Fruit fly (Drosophila melanogaster) whole organism, embryonic: ENCODE measurements around the gene CtsF.

Experiments used
- Asciz ChIP-seq: fragments of 200-800 bp; sonication (Bioruptor generic); optimal IDR thresholded peaks from 2 replicates; lab custom pipeline; 2017; ENCODE audit warnings: missing biosample characterization, mild to moderate bottlenecking, missing genetic modification characterization, missing genetic modification reagents
- Awh ChIP-seq: fragments of 200-800 bp; sonication (Bioruptor generic); IDR thresholded peaks from 2 replicates; pipeline ENCODE4, ENCODE4 v1.3.6; 2022; ENCODE audit warnings: missing biosample characterization, missing genetic modification characterization
- Blimp-1 ChIP-seq: fragments of 200-800 bp; sonication (Bioruptor generic); optimal IDR thresholded peaks from 3 replicates; lab custom pipeline; 2018; ENCODE audit warnings: missing biosample characterization, missing genetic modification characterization, mild to moderate bottlenecking, moderate library complexity, missing genetic modification reagents
- BtbVII ChIP-seq: fragments of 200-800 bp; sonication (Bioruptor generic); optimal IDR thresholded peaks from 3 replicates; lab custom pipeline; 2017; ENCODE audit warnings: missing biosample characterization, mild to moderate bottlenecking, missing genetic modification characterization
- CG10321 ChIP-seq: fragments of 200-800 bp; sonication (Bioruptor generic); IDR thresholded peaks from 2 replicates; pipeline ENCODE4 v1.3.6; 2022; ENCODE audit warnings: missing biosample characterization, missing genetic modification characterization
- CG11695 ChIP-seq: fragments of 200-800 bp; sonication (Bioruptor generic); IDR thresholded peaks from 3 replicates; pipeline ENCODE4 v1.3.6; 2022; ENCODE audit warnings: missing biosample characterization, missing genetic modification characterization
- CG13296 ChIP-seq: fragments of 200-800 bp; sonication (Bioruptor generic); optimal IDR thresholded peaks from 3 replicates; lab custom pipeline; 2018; ENCODE audit warnings: missing biosample characterization, mild to moderate bottlenecking, missing genetic modification characterization
- CG13624 ChIP-seq: fragments of 200-800 bp; sonication (Bioruptor generic); optimal IDR thresholded peaks from 2 replicates; lab custom pipeline; 2016; ENCODE audit warnings: missing biosample characterization, missing genetic modification characterization
- CG14050 ChIP-seq: fragments of 200-800 bp; sonication (Bioruptor generic); IDR thresholded peaks from 3 replicates; pipeline ENCODE4 v1.3.6; 2022; ENCODE audit warnings: missing biosample characterization, missing genetic modification characterization
- CG17359 ChIP-seq: fragments of 200-800 bp; sonication (Bioruptor generic); optimal IDR thresholded peaks from 3 replicates; lab custom pipeline; 2018; ENCODE audit warnings: missing biosample characterization, mild to moderate bottlenecking, missing genetic modification characterization, moderate library complexity
- CG17568 ChIP-seq: fragments of 200-800 bp; sonication (Bioruptor generic); optimal IDR thresholded peaks from 2 replicates; lab custom pipeline; 2018; ENCODE audit warnings: missing biosample characterization, mild to moderate bottlenecking, missing genetic modification characterization, moderate library complexity
- CG17802 ChIP-seq: fragments of 200-800 bp; sonication (Bioruptor generic); optimal IDR thresholded peaks from 2 replicates; lab custom pipeline; 2018; ENCODE audit warnings: missing biosample characterization, mild to moderate bottlenecking, missing genetic modification characterization, moderate library complexity
- CG18011 ChIP-seq: fragments of 200-800 bp; sonication (Bioruptor generic); optimal IDR thresholded peaks from 2 replicates; lab custom pipeline; 2017; ENCODE audit warnings: missing biosample characterization, missing genetic modification characterization, mild to moderate bottlenecking, moderate library complexity, missing genotype
- CG2678 ChIP-seq: fragments of 200-800 bp; sonication (Bioruptor generic); optimal IDR thresholded peaks from 3 replicates; lab custom pipeline; 2019; ENCODE audit warnings: missing biosample characterization, mild to moderate bottlenecking, missing genetic modification characterization, moderate library complexity
- CG31441 ChIP-seq: fragments of 200-800 bp; sonication (Bioruptor generic); IDR thresholded peaks from 2 replicates; pipeline ENCODE4 v1.3.6; 2022; ENCODE audit warnings: missing biosample characterization, missing genetic modification characterization
- CG4424 ChIP-seq: fragments of 200-800 bp; sonication (Bioruptor generic); optimal IDR thresholded peaks from 3 replicates; lab custom pipeline; 2016; ENCODE audit warnings: missing biosample characterization, missing genetic modification characterization
- CG4707 ChIP-seq: fragments of 200-800 bp; sonication (Bioruptor generic); optimal IDR thresholded peaks from 2 replicates; lab custom pipeline; 2018; ENCODE audit warnings: missing biosample characterization, mild to moderate bottlenecking, missing genetic modification characterization, moderate library complexity
- CG4730 ChIP-seq: fragments of 200-800 bp; sonication (Bioruptor generic); IDR thresholded peaks from 2 replicates; pipeline ENCODE4 v1.3.6; 2022; ENCODE audit warnings: missing biosample characterization, missing genetic modification characterization
- CG5953 ChIP-seq: fragments of 200-800 bp; sonication (Bioruptor generic); IDR thresholded peaks from 2 replicates; pipeline ENCODE4 v1.3.6; 2022; ENCODE audit warnings: missing biosample characterization, missing genetic modification characterization
- CG7372 ChIP-seq: fragments of 200-800 bp; sonication (Bioruptor generic); IDR thresholded peaks from 2 replicates; pipeline ENCODE4 v1.3.6; 2022; ENCODE audit warnings: missing biosample characterization, missing genetic modification characterization
- CG8290 ChIP-seq, 3 experiments: fragments of 200-800 bp; sonication (Bioruptor generic); optimal IDR thresholded peaks; 2 replicates each; lab custom pipeline; 2016 to 2019; ENCODE audit warnings: missing biosample characterization in 3 of 3, missing genetic modification characterization in 3 of 3, mild to moderate bottlenecking in 2 of 3, moderate library complexity in 1 of 3
- D19B ChIP-seq: fragments of 200-800 bp; sonication (Bioruptor generic); optimal IDR thresholded peaks from 2 replicates; lab custom pipeline; 2017; ENCODE audit warnings: missing biosample characterization, mild to moderate bottlenecking, missing genetic modification characterization
- Drgx ChIP-seq: fragments of 200-800 bp; sonication (Bioruptor generic); IDR thresholded peaks from 2 replicates; pipeline ENCODE4 v1.3.6; 2022; ENCODE audit warnings: missing biosample characterization, missing genetic modification characterization
- E2f1 ChIP-seq: fragments of 200-800 bp; sonication (Bioruptor generic); IDR thresholded peaks from 2 replicates; pipeline ENCODE4 v1.3.6; 2022; ENCODE audit warnings: missing biosample characterization, missing genetic modification characterization
- Elba2 ChIP-seq: fragments of 200-800 bp; sonication (Bioruptor generic); optimal IDR thresholded peaks from 3 replicates; lab custom pipeline; 2016; ENCODE audit warnings: missing biosample characterization, missing genetic modification characterization
- Hr39 ChIP-seq: fragments of >200 bp; optimal IDR thresholded peaks from 2 replicates; lab custom pipeline; 2017
- Med ChIP-seq: fragments of 200-800 bp; sonication (Bioruptor generic); peaks from one replicate; lab custom pipeline; 2016; ENCODE audit warnings: missing biosample characterization, missing genetic modification characterization, mild to moderate bottlenecking, inconsistent platforms, moderate library complexity
- PHDP ChIP-seq: fragments of 200-800 bp; sonication (Bioruptor generic); optimal IDR thresholded peaks from 3 replicates; lab custom pipeline; 2018; ENCODE audit warnings: missing biosample characterization, mild to moderate bottlenecking, missing genetic modification characterization, moderate library complexity
- Pdp1 ChIP-seq, 2 experiments: fragments of 200-800 bp; sonication (Bioruptor generic); optimal IDR thresholded peaks; 3 replicates each; lab custom pipeline; 2016; ENCODE audit warnings: missing biosample characterization in 2 of 2, missing genetic modification characterization in 2 of 2, mild to moderate bottlenecking in 1 of 2, moderate library complexity in 1 of 2
- abd-A ChIP-seq: fragments of 200-800 bp; sonication (Bioruptor generic); optimal IDR thresholded peaks from 3 replicates; lab custom pipeline; 2019; ENCODE audit warnings: missing biosample characterization, mild to moderate bottlenecking, missing genetic modification characterization, moderate library complexity
- ac ChIP-seq: fragments of 200-800 bp; sonication (Bioruptor generic); optimal IDR thresholded peaks from 3 replicates; lab custom pipeline; 2017; ENCODE audit warnings: missing biosample characterization, mild to moderate bottlenecking, missing genetic modification characterization
- caup ChIP-seq: fragments of 200-800 bp; sonication (Bioruptor generic); optimal IDR thresholded peaks from 3 replicates; lab custom pipeline; 2017; ENCODE audit warnings: missing biosample characterization, mild to moderate bottlenecking, missing genetic modification characterization, moderate library complexity; ENCODE audit not compliant: severe bottlenecking
- cwo ChIP-seq: fragments of 200-800 bp; sonication (Bioruptor generic); optimal IDR thresholded peaks from 3 replicates; lab custom pipeline; 2017; ENCODE audit warnings: missing biosample characterization, missing genetic modification characterization, mild to moderate bottlenecking, moderate library complexity, missing genetic modification reagents
- eve ChIP-seq, 2 experiments: fragments of >200 bp; optimal IDR thresholded peaks; 2 replicates each; lab custom pipeline; 2017; ENCODE audit warnings: missing biosample characterization in 2 of 2, missing genetic modification characterization in 2 of 2
- gem ChIP-seq: fragments of 200-800 bp; sonication (Bioruptor generic); optimal IDR thresholded peaks from 2 replicates; lab custom pipeline; 2019; ENCODE audit warnings: missing biosample characterization, mild to moderate bottlenecking, missing genetic modification characterization, moderate library complexity
- gsb-n ChIP-seq: fragments of 200-800 bp; sonication (Bioruptor generic); optimal IDR thresholded peaks from 3 replicates; lab custom pipeline; 2018; ENCODE audit warnings: missing biosample characterization, mild to moderate bottlenecking, missing genetic modification characterization
- lab ChIP-seq: fragments of 200-800 bp; sonication (Bioruptor generic); optimal IDR thresholded peaks from 3 replicates; lab custom pipeline; 2017; ENCODE audit warnings: missing biosample characterization, missing genetic modification characterization, mild to moderate bottlenecking, moderate library complexity, missing genetic modification reagents
- mirr ChIP-seq: fragments of 200-800 bp; sonication (Bioruptor generic); optimal IDR thresholded peaks from 3 replicates; lab custom pipeline; 2018; ENCODE audit warnings: missing biosample characterization, mild to moderate bottlenecking, missing genetic modification characterization
- onecut ChIP-seq: fragments of 200-800 bp; sonication (Bioruptor generic); IDR thresholded peaks from 2 replicates; pipeline ENCODE4 v1.3.6; 2022; ENCODE audit warnings: missing biosample characterization, missing genetic modification characterization
- otp ChIP-seq: fragments of 200-800 bp; sonication (Bioruptor generic); IDR thresholded peaks from 3 replicates; pipeline ENCODE4, ENCODE4 v1.3.6; 2022; ENCODE audit warnings: missing biosample characterization, missing genetic modification characterization
- pfk ChIP-seq: fragments of 200-800 bp; sonication (Bioruptor generic); optimal IDR thresholded peaks from 2 replicates; lab custom pipeline; 2018; ENCODE audit warnings: missing biosample characterization, mild to moderate bottlenecking, missing genetic modification characterization, moderate library complexity
- pho ChIP-seq: fragments of 200-800 bp; sonication (Bioruptor generic); optimal IDR thresholded peaks from 2 replicates; lab custom pipeline; 2016; ENCODE audit warnings: missing biosample characterization, missing genetic modification characterization
- row ChIP-seq: fragments of 200-800 bp; sonication (Bioruptor generic); IDR thresholded peaks from 3 replicates; pipeline ENCODE4 v1.3.6; 2022; ENCODE audit warnings: missing biosample characterization, missing genetic modification characterization
- sd ChIP-seq: fragments of 200-800 bp; sonication (Bioruptor generic); optimal IDR thresholded peaks from 3 replicates; lab custom pipeline; 2018; ENCODE audit warnings: missing biosample characterization, mild to moderate bottlenecking, missing genetic modification characterization, moderate library complexity
- sens ChIP-seq: fragments of 200-800 bp; sonication (Bioruptor generic); peaks from one replicate; lab custom pipeline; 2016; ENCODE audit warnings: missing biosample characterization, missing genetic modification characterization
- seq ChIP-seq: fragments of 200-800 bp; sonication (Bioruptor generic); IDR thresholded peaks from 2 replicates; pipeline ENCODE4 v1.3.6; 2022; ENCODE audit warnings: missing biosample characterization, missing genetic modification characterization
- tgo ChIP-seq: fragments of 200-800 bp; sonication (Bioruptor generic); IDR thresholded peaks from 3 replicates; pipeline ENCODE4 v1.3.6; 2022; ENCODE audit warnings: missing biosample characterization, missing genetic modification characterization
- tll ChIP-seq, 2 experiments: fragments of 200-800 bp in 1 of 2; fragments of >200 bp in 1 of 2; sonication (Bioruptor generic) in 1 of 2; optimal IDR thresholded peaks; 2 replicates each; lab custom pipeline; 2017 to 2019; ENCODE audit warnings: missing biosample characterization in 2 of 2, missing genetic modification characterization in 2 of 2, mild to moderate bottlenecking in 1 of 2, moderate library complexity in 1 of 2
- vfl ChIP-seq: fragments of 200-800 bp; sonication (Bioruptor generic); optimal IDR thresholded peaks from 2 replicates; lab custom pipeline; 2016; ENCODE audit warnings: missing biosample characterization, missing genetic modification characterization
- vvl ChIP-seq: fragments of 200-800 bp; sonication (Bioruptor generic); IDR thresholded peaks from 2 replicates; pipeline ENCODE4 v1.3.6; 2022; ENCODE audit warnings: missing biosample characterization, missing genetic modification characterization

Gene CtsF

DNA sequence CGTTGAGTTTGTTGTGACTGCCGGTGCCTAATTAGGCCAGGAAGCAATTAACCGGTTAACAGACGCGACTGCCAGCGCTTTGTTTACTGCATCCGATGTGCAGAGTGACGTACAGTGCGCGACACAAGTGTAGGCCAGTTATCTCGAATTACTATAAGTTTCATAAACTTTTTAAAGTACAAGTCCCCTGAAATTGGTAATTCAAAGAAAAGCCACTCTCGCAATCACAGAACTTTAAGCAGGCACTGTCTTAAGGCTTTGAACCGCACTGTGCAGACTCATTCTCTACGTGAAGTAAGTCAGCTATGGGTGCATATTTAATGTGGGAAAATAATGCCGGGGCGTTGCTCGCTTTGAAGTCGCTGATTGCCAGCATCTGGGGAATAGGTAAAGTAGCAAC lies 42.1 kb downstream of the CtsF start (continued):
- TF ChIP-seq vfl (GFP tag; lab: Kevin White, UChicago) (no peak), CG31441 (GFP tag; lab: Robert Waterston, UW) (peak; percentile 60), CG18011 (GFP tag; lab: Kevin White, UChicago) (no peak), CG11695 (GFP tag; lab: Robert Waterston, UW) (peak; percentile 71; the same call in 1 of the 3 replicates), D19B (no peak), gsb-n (tag; lab: Kevin White, UChicago) (peak; percentile 44), gem (tag; lab: Kevin White, UChicago) (peak; percentile 59), Pdp1 (GFP tag; optimal IDR thresholded peaks at IDR 0.05; lab: Kevin White, UChicago) (peak; percentile 17 to 21), onecut (peak; percentile 30; the same call in 1 of the 2 replicates), pho (GFP tag; lab: Kevin White, UChicago) (no peak), CG14050 (GFP tag; lab: Robert Waterston, UW) (peak; percentile 33; the same call in 2 of the 3 replicates), vvl (GFP tag; lab: Robert Waterston, UW) (peak; percentile 72), CG17802 (tag; lab: Kevin White, UChicago) (peak; percentile 9), tgo (GFP tag; lab: Robert Waterston, UW) (0 out of 3 replicates have a peak, but pooled peaks have one; percentile 20), CG4424 (peak; percentile 1), CG7372 (GFP tag; lab: Robert Waterston, UW) (0 out of 2 replicates have a peak, but pooled peaks have one; percentile 9), tll (GFP tag; optimal IDR thresholded peaks at IDR 0.05; lab: Kevin White, UChicago) (no peak), Drgx (peak; percentile 91)

DNA sequence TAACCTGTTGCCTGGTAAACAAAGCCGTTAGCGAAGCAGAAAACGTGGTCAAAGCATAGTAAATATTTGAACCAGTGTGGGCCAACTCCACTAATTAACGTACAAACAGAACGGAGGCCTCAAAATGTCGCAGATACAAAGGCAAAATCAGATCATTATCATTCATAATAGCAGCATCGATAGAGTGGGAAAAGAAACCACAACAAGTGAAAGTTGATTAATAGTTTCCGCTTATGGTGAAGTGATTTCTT lies 43.5 kb downstream of the CtsF start:
- TF ChIP-seq seq, result peak; percentile 31; the same call in 1 of the 2 replicates
- TF ChIP-seq CG2678 (tag; lab: Kevin White, UChicago), result peak; percentile 7
- peak; percentile 19 for TF ChIP-seq mirr (GFP tag; lab: Kevin White, UChicago)
- no peak for TF ChIP-seq CG8290 (GFP tag; optimal IDR thresholded peaks at IDR 0.05; lab: Kevin White, UChicago)
- TF ChIP-seq CG8290 (tag; optimal IDR thresholded peaks at IDR 0.05; lab: Kevin White, UChicago), result peak in 1 of 2 experiments; percentile 32
- peak; percentile 20 for TF ChIP-seq lab
- no peak for TF ChIP-seq Hr39 (lab: Kevin White, UChicago)
- peak; percentile 36 for TF ChIP-seq CG4707
- peak; percentile 36; the same call in 1 of the 3 replicates for TF ChIP-seq otp (GFP tag; lab: Robert Waterston, UW)
- peak; percentile 27 for TF ChIP-seq Med
- TF ChIP-seq PHDP (tag; lab: Kevin White, UChicago), result peak; percentile 14
- peak; percentile 22 for TF ChIP-seq sd
- TF ChIP-seq ac (GFP tag; lab: Kevin White, UChicago), result no peak
- TF ChIP-seq cwo (GFP tag; lab: Kevin White, UChicago), result no peak
- peak in 1 of 2 experiments; percentile 49 for TF ChIP-seq eve (GFP tag; optimal IDR thresholded peaks at IDR 0.05; lab: Kevin White, UChicago)
- peak; percentile 29 for TF ChIP-seq Asciz
- no peak for TF ChIP-seq CG10321 (GFP tag; lab: Robert Waterston, UW)
- peak; percentile 5 for TF ChIP-seq caup (GFP tag; lab: Kevin White, UChicago)
- no peak for TF ChIP-seq CG13624 (GFP tag; lab: Kevin White, UChicago)
- peak; percentile 5 for TF ChIP-seq BtbVII (GFP tag; lab: Kevin White, UChicago)
- peak; percentile 58 for TF ChIP-seq sens (GFP tag; lab: Kevin White, UChicago)
- no peak for TF ChIP-seq pfk (GFP tag; lab: Kevin White, UChicago)
- peak; percentile 5 for TF ChIP-seq CG17359 (tag; lab: Kevin White, UChicago)
- TF ChIP-seq Elba2 (GFP tag; lab: Kevin White, UChicago), result no peak
- peak; percentile 90 for TF ChIP-seq Awh (GFP tag; lab: Robert Waterston, UW)
- no peak for TF ChIP-seq CG4730 (GFP tag; lab: Robert Waterston, UW)
- peak; percentile 0 for TF ChIP-seq CG13296 (GFP tag; lab: Kevin White, UChicago)
- TF ChIP-seq CG5953 (GFP tag; lab: Robert Waterston, UW), result peak; percentile 35; the same call in 1 of the 2 replicates
- no peak for TF ChIP-seq row (GFP tag; lab: Robert Waterston, UW)
- TF ChIP-seq abd-A (tag; lab: Kevin White, UChicago), result peak; percentile 7
- TF ChIP-seq Blimp-1 (GFP tag; lab: Kevin White, UChicago), result peak; percentile 69
- no peak for TF ChIP-seq E2f1
- peak; percentile 20 for TF ChIP-seq CG17568 (GFP tag; lab: Kevin White, UChicago)
